Worm (Caenorhabditis elegans): ENCODE measurements around the gene his-35.

The his-35 gene

ce11 chrV:9546860-9547269 is 1.8 kb upstream of the his-35 start, which contains the start of gene his-37 (continued):
- TF ChIP-seq skn-1 (tag; optimal IDR thresholded peaks at IDR 0.05), result peak; percentile 78
- TF ChIP-seq F49E8.2 (tag; optimal IDR thresholded peaks at IDR 0.05; ENCODE audit: borderline replicate concordance), result no peak
- TF ChIP-seq Y5F2A.4 (GFP tag; optimal IDR thresholded peaks at IDR 0.05), result peak; percentile 84
- TF ChIP-seq ctbp-1 (GFP tag; IDR thresholded peaks at IDR 0.05), result peak; percentile 98
- peak; percentile 73 for TF ChIP-seq nhr-10 (tag; optimal IDR thresholded peaks at IDR 0.05)
- peak; percentile 91 for TF ChIP-seq pqm-1 (tag; optimal IDR thresholded peaks at IDR 0.05)
- peak; percentile 62 for TF ChIP-seq lin-39 (tag; optimal IDR thresholded peaks at IDR 0.05)
- peak; percentile 92 for TF ChIP-seq zip-2 (tag; optimal IDR thresholded peaks at IDR 0.05)
- peak; percentile 21 for TF ChIP-seq attf-4 (tag; optimal IDR thresholded peaks at IDR 0.05)

DNA sequence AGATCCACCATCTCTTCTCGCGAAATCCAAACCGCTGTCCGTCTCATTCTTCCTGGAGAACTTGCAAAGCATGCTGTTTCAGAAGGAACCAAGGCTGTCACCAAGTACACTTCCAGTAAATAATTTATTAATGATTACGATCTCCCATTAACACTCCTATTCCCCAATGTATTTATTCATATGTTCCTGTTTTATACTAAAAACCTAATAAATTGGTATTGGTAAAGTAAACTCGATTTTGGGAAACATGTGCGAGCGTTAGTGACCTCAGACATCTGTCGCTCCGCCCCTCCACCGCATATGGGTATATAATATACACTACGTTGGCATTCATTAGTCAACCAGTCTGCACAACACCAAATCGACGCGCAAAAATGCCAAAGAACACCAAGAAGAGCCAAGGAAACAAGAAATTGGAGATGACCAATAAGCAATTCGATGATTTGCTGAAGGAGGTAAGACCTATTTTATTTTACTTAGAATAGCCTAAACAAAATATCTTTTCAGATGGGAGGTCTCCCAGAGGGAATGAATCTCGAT is 1.0 kb upstream of the his-35 start, which contains the start of gene C50F4.6:
Gene C50F4.6, plus strand, starts transcription at position 51 of the 540 bp plus-strand sequence.
- TF ChIP-seq hmg-1.1 (GFP tag; IDR thresholded peaks at IDR 0.05) (peak; percentile 41; the same call in 1 of the 2 replicates), zfp-3 (GFP tag; conservative IDR thresholded peaks at IDR 0.05) (peak; percentile 58; the same call in 1 of the 2 replicates), ztf-11 (tag; optimal IDR thresholded peaks at IDR 0.05) (no peak), dve-1 (tag; optimal IDR thresholded peaks at IDR 0.05; ENCODE audit: insufficient read depth) (peak; percentile 0), nhr-77 (tag; optimal IDR thresholded peaks at IDR 0.05) (peak; percentile 9), arid-1 (GFP tag; conservative IDR thresholded peaks at IDR 0.05) (0 out of 2 replicates have a peak, but pooled peaks have one; percentile 22), Y5F2A.4 (GFP tag; optimal IDR thresholded peaks at IDR 0.05) (no peak), tag-97 (GFP tag; IDR thresholded peaks at IDR 0.05) (no peak), ama-1 (optimal IDR thresholded peaks at IDR 0.05) (peak; percentile 64), unc-62 (GFP tag; optimal IDR thresholded peaks at IDR 0.05 in 1 of 2) (no peak), unc-62 (tag; optimal IDR thresholded peaks at IDR 0.05) (no peak), cey-2 (tag; optimal IDR thresholded peaks at IDR 0.05; ENCODE audit: borderline replicate concordance, insufficient read depth) (no peak), lim-7 (GFP tag; IDR thresholded peaks at IDR 0.05) (no peak)

DNA sequence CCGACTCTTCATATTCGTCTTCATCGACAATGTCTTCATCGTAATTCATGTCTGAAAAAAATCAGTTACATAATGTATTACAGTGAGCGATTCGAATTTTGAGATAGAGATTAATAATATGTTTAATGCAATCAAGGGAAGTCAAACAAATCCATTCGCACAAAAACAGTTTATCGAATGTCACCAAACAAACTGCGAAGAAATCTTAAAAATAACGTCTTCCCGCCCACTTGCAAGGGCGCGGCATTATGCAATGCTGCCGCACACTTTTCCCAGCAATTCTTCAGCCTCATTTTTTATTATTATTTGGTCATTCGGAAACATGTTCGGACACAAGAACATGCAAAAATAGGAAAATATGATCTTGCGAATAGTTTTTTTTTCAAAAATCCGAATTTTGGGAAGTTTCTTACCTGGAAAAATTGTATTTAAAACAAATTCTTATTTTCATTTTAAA is 884 bp downstream of the his-35 start, which contains the start of gene mdf-1:
Gene mdf-1, minus strand, starts transcription at position 51 of the 457 bp plus-strand sequence.
- TF ChIP-seq arid-1 (GFP tag; conservative IDR thresholded peaks at IDR 0.05) (peak; percentile 36), lin-13 (GFP tag; optimal IDR thresholded peaks at IDR 0.05) (peak; percentile 54), snpc-4 (tag; optimal IDR thresholded peaks at IDR 0.05) (no peak), ceh-28 (tag; optimal IDR thresholded peaks at IDR 0.05) (no peak), nhr-25 (tag; optimal IDR thresholded peaks at IDR 0.05; ENCODE audit: borderline replicate concordance, insufficient read depth) (no peak), mes-2 (tag; optimal IDR thresholded peaks at IDR 0.05; ENCODE audit: poor library complexity, severe bottlenecking) (peak; percentile 91), zip-11 (GFP tag; IDR thresholded peaks at IDR 0.05) (no peak), ceh-62 (tag; optimal IDR thresholded peaks at IDR 0.05) (no peak), madf-9 (GFP tag; conservative IDR thresholded peaks at IDR 0.05) (peak; percentile 38; the same call in 1 of the 2 replicates), zag-1 (tag; optimal IDR thresholded peaks at IDR 0.05) (no peak), lin-1 (GFP tag; IDR thresholded peaks at IDR 0.05) (no peak), T20F7.1 (GFP tag; optimal IDR thresholded peaks at IDR 0.05) (peak; percentile 63), daf-12 (tag; optimal IDR thresholded peaks at IDR 0.05) (no peak), daf-8 (GFP tag; IDR thresholded peaks at IDR 0.05) (no peak), spr-1 (tag; optimal IDR thresholded peaks at IDR 0.05) (peak; percentile 47), nhr-28 (tag; optimal IDR thresholded peaks at IDR 0.05) (peak; percentile 48), set-16 (GFP tag; IDR thresholded peaks at IDR 0.05) (no peak), fos-1 (tag; optimal IDR thresholded peaks at IDR 0.05) (no peak), lin-29 (GFP tag; IDR thresholded peaks at IDR 0.05) (no peak), dpl-1 (GFP tag; optimal IDR thresholded peaks at IDR 0.05) (peak; percentile 91), nhr-77 (tag; optimal IDR thresholded peaks at IDR 0.05) (peak; percentile 82), vab-7 (GFP tag; IDR thresholded peaks at IDR 0.05) (no peak), cey-2 (tag; optimal IDR thresholded peaks at IDR 0.05; ENCODE audit: borderline replicate concordance, insufficient read depth) (no peak), duxl-1 (tag; optimal IDR thresholded peaks at IDR 0.05; ENCODE audit: poor library complexity) (no peak), lin-38 (GFP tag; IDR thresholded peaks at IDR 0.05) (peak; percentile 61), R02D3.7 (tag; optimal IDR thresholded peaks at IDR 0.05) (no peak), Y48G9A.11 (GFP tag; IDR thresholded peaks at IDR 0.05) (no peak), daf-16 (GFP tag; optimal IDR thresholded peaks at IDR 0.05) (no peak), daf-16 (tag; optimal IDR thresholded peaks at IDR 0.05) (peak; percentile 49), lim-7 (GFP tag; IDR thresholded peaks at IDR 0.05) (no peak), Y105C5A.15 (GFP tag; IDR thresholded peaks at IDR 0.05) (no peak)

Measured in whole organism, L4 larva.